Worm (Caenorhabditis elegans) whole organism, L1 larva: ENCODE data around the gene F59E12.9.

Experiments
- C04F5.9 ChIP-seq: sonication (generic microtip); optimal IDR thresholded peaks from 2 replicates; lab custom pipeline; 2016; ENCODE audit warnings: missing genetic modification characterization, missing compliant biosample characterization
- C34B4.2 ChIP-seq: sonication (generic microtip); optimal IDR thresholded peaks from 2 replicates; lab custom pipeline; 2017; ENCODE audit warnings: mild to moderate bottlenecking, missing genetic modification characterization, missing compliant biosample characterization
- Y116A8C.19 ChIP-seq: sonication (generic microtip); optimal IDR thresholded peaks from 2 replicates; lab custom pipeline; 2016; ENCODE audit warnings: missing compliant biosample characterization, missing genetic modification characterization, borderline replicate concordance
- alr-1 ChIP-seq: fragments of 200-800 bp; sonication (Bioruptor generic); optimal IDR thresholded peaks from 2 replicates; lab custom pipeline; 2018; ENCODE audit warnings: borderline replicate concordance, mild to moderate bottlenecking, missing genetic modification characterization, missing compliant biosample characterization
- aly-2 ChIP-seq: fragments of 150-350 bp; optimal IDR thresholded peaks from 2 replicates; lab custom pipeline; 2014; ENCODE audit warnings: missing biosample characterization, missing genetic modification characterization
- ceh-63 ChIP-seq: fragments of 200-800 bp; sonication (Bioruptor generic); optimal IDR thresholded peaks from 2 replicates; lab custom pipeline; 2018; ENCODE audit warnings: mild to moderate bottlenecking, missing genetic modification characterization, missing compliant biosample characterization
- ceh-82 ChIP-seq, 3 experiments: fragments of 150-350 bp in 1 of 3; sonication (generic microtip) in 2 of 3; optimal IDR thresholded peaks; 2 replicates each; lab custom pipeline; 2014 to 2017; ENCODE audit warnings: missing biosample characterization in 3 of 3, missing genetic modification characterization in 3 of 3
- ceh-90 ChIP-seq: sonication (generic microtip); optimal IDR thresholded peaks from 2 replicates; lab custom pipeline; 2016; ENCODE audit warnings: missing genetic modification characterization, missing compliant biosample characterization
- dpl-1 ChIP-seq, 3 experiments: fragments of 150-350 bp in 2 of 3; sonication (generic microtip) in 1 of 3; optimal IDR thresholded peaks; 2 replicates each; lab custom pipeline; 2014 to 2017; ENCODE audit warnings: missing biosample characterization in 3 of 3, missing genetic modification characterization in 3 of 3, missing genetic modification reagents in 3 of 3
- dsc-1 ChIP-seq: sonication (generic microtip); optimal IDR thresholded peaks from 2 replicates; lab custom pipeline; 2016; ENCODE audit warnings: mild to moderate bottlenecking, missing genetic modification characterization, missing compliant biosample characterization
- efl-1 ChIP-seq, 4 experiments: fragments of 150-350 bp; optimal IDR thresholded peaks in 3 of 4; peaks in 1 of 4; 1 replicate in 1 of 4; 2 replicates in 3 of 4; lab custom pipeline; 2014; ENCODE audit warnings: missing biosample characterization in 2 of 4, missing genetic modification characterization in 2 of 4, missing genetic modification reagents in 2 of 4
- efl-3 ChIP-seq: fragments of 200-800 bp; sonication (Bioruptor generic); optimal IDR thresholded peaks from 2 replicates; lab custom pipeline; 2018; ENCODE audit warnings: mild to moderate bottlenecking, missing genetic modification characterization, missing compliant biosample characterization
- egl-13 ChIP-seq: sonication (generic microtip); optimal IDR thresholded peaks from 2 replicates; lab custom pipeline; 2016; ENCODE audit warnings: missing genotype, missing genetic modification reagents, missing genetic modification characterization, missing compliant biosample characterization
- egl-27 ChIP-seq, 2 experiments: fragments of 150-350 bp in 1 of 2; sonication (generic microtip); optimal IDR thresholded peaks; 3 replicates each; lab custom pipeline; 2017 to 2018; ENCODE audit warnings: missing biosample characterization in 2 of 2, missing genetic modification characterization in 2 of 2, missing genetic modification reagents in 2 of 2
- elt-3 ChIP-seq, 6 experiments: fragments of 150-350 bp in 1 of 6; sonication (generic microtip); optimal IDR thresholded peaks; 2 replicates each; lab custom pipeline; 2017 to 2018; ENCODE audit warnings: missing biosample characterization in 6 of 6, missing genetic modification characterization in 6 of 6, inconsistent platforms in 1 of 6
- ets-5 ChIP-seq: fragments of 200-800 bp; sonication (Bioruptor generic); IDR thresholded peaks from 2 replicates; pipeline ENCODE4 v1.3.6; 2022; ENCODE audit warnings: missing genetic modification characterization, missing compliant biosample characterization
- fkh-8 ChIP-seq: sonication (generic microtip); optimal IDR thresholded peaks from 2 replicates; lab custom pipeline; 2016; ENCODE audit warnings: mild to moderate bottlenecking, missing genetic modification characterization, missing compliant biosample characterization
- fos-1 ChIP-seq: fragments of 150-350 bp; optimal IDR thresholded peaks from 2 replicates; lab custom pipeline; 2014; ENCODE audit warnings: missing biosample characterization, missing genetic modification characterization
- hlh-4 ChIP-seq: sonication (generic microtip); optimal IDR thresholded peaks from 2 replicates; lab custom pipeline; 2016; ENCODE audit warnings: mild to moderate bottlenecking, missing genetic modification characterization, missing compliant biosample characterization
- isw-1 ChIP-seq: fragments of 200-800 bp; sonication (Bioruptor generic); IDR thresholded peaks from 2 replicates; pipeline ENCODE4 v1.3.6; 2022; ENCODE audit warnings: missing genetic modification characterization, missing compliant biosample characterization
- jun-1 ChIP-seq: fragments of 150-350 bp; optimal IDR thresholded peaks from 2 replicates; lab custom pipeline; 2014; ENCODE audit warnings: missing biosample characterization, missing genetic modification reagents, missing genetic modification characterization
- lin-14 ChIP-seq: fragments of 200-800 bp; sonication (Bioruptor generic); optimal IDR thresholded peaks from 2 replicates; lab custom pipeline; 2018; ENCODE audit warnings: mild to moderate bottlenecking, missing genetic modification characterization, moderate library complexity, missing compliant biosample characterization
- lin-15B ChIP-seq: fragments of 150-350 bp; sonication (generic microtip); optimal IDR thresholded peaks from 3 replicates; lab custom pipeline; 2014; ENCODE audit warnings: missing biosample characterization, missing genetic modification characterization
- lin-35 ChIP-seq, 2 experiments: fragments of 150-350 bp; optimal IDR thresholded peaks; 2 replicates each; lab custom pipeline; 2014; ENCODE audit warnings: missing biosample characterization in 2 of 2, missing genetic modification characterization in 2 of 2, missing genetic modification reagents in 2 of 2
- lir-3 ChIP-seq: sonication (generic microtip); optimal IDR thresholded peaks from 2 replicates; lab custom pipeline; 2016; ENCODE audit warnings: mild to moderate bottlenecking, missing genetic modification characterization, moderate library complexity, missing compliant biosample characterization; ENCODE audit not compliant: poor library complexity
- mab-9 ChIP-seq: fragments of 200-800 bp; sonication (Bioruptor generic); IDR thresholded peaks from 2 replicates; pipeline ENCODE4 v1.3.6; 2022; ENCODE audit warnings: missing genetic modification reagents, missing genetic modification characterization, missing compliant biosample characterization
- mdl-1 ChIP-seq, 2 experiments: fragments of 150-350 bp; optimal IDR thresholded peaks; 2 replicates each; lab custom pipeline; 2014 to 2017; ENCODE audit warnings: missing biosample characterization in 2 of 2, missing genetic modification characterization in 2 of 2, inconsistent platforms in 1 of 2
- nhr-11 ChIP-seq: fragments of 150-350 bp; optimal IDR thresholded peaks from 2 replicates; lab custom pipeline; 2014; ENCODE audit warnings: missing biosample characterization, missing genetic modification characterization
- nhr-19 ChIP-seq: fragments of 200-800 bp; sonication (Bioruptor generic); conservative IDR thresholded peaks from 2 replicates; pipeline ENCODE4 v1.3.6; 2022; ENCODE audit warnings: missing genetic modification characterization, missing compliant biosample characterization
- nhr-20 ChIP-seq: sonication (generic microtip); optimal IDR thresholded peaks from 2 replicates; lab custom pipeline; 2016; ENCODE audit warnings: mild to moderate bottlenecking, missing genetic modification characterization, missing compliant biosample characterization
- nhr-237 ChIP-seq: fragments of 150-350 bp; optimal IDR thresholded peaks from 2 replicates; lab custom pipeline; 2014; ENCODE audit warnings: missing biosample characterization, missing genetic modification characterization
- nhr-28 ChIP-seq: fragments of 150-350 bp; optimal IDR thresholded peaks from 2 replicates; lab custom pipeline; 2014; ENCODE audit warnings: missing biosample characterization, missing genetic modification characterization
- nhr-71 ChIP-seq: sonication (generic microtip); optimal IDR thresholded peaks from 2 replicates; lab custom pipeline; 2016; ENCODE audit warnings: mild to moderate bottlenecking, missing genetic modification characterization, moderate library complexity, missing compliant biosample characterization
- nhr-77 ChIP-seq: fragments of 150-350 bp; optimal IDR thresholded peaks from 2 replicates; lab custom pipeline; 2014; ENCODE audit warnings: missing biosample characterization, missing genetic modification characterization
- nhr-84 ChIP-seq: sonication (generic microtip); optimal IDR thresholded peaks from 2 replicates; lab custom pipeline; 2017; ENCODE audit warnings: missing biosample characterization, missing genetic modification characterization
- nhr-85 ChIP-seq: sonication (generic microtip); peaks from one replicate; lab custom pipeline; 2016; ENCODE audit warnings: missing genetic modification characterization, inconsistent platforms, missing compliant biosample characterization
- nhr-90 ChIP-seq: sonication (generic microtip); optimal IDR thresholded peaks from 2 replicates; lab custom pipeline; 2016; ENCODE audit warnings: mild to moderate bottlenecking, missing genetic modification characterization, missing compliant biosample characterization; ENCODE audit not compliant: poor library complexity
- rnt-1 ChIP-seq: sonication (generic microtip); optimal IDR thresholded peaks from 2 replicates; lab custom pipeline; 2016; ENCODE audit warnings: mild to moderate bottlenecking, missing genetic modification characterization, moderate library complexity, missing compliant biosample characterization
- sptf-1 ChIP-seq: fragments of 150-350 bp; optimal IDR thresholded peaks from 2 replicates; lab custom pipeline; 2014; ENCODE audit warnings: missing biosample characterization, missing genetic modification characterization
- sup-37 ChIP-seq: fragments of 200-800 bp; sonication (Bioruptor generic); optimal IDR thresholded peaks from 2 replicates; lab custom pipeline; 2018; ENCODE audit warnings: mild to moderate bottlenecking, missing genetic modification characterization, missing compliant biosample characterization
- unc-130 ChIP-seq: fragments of 150-350 bp; optimal IDR thresholded peaks from 2 replicates; lab custom pipeline; 2017; ENCODE audit warnings: missing biosample characterization, missing genetic modification characterization, inconsistent platforms
- xbp-1 ChIP-seq: sonication (generic microtip); optimal IDR thresholded peaks from 2 replicates; lab custom pipeline; 2016; ENCODE audit warnings: missing genetic modification characterization, missing compliant biosample characterization
- zip-4 ChIP-seq: fragments of 200-800 bp; sonication (Bioruptor generic); optimal IDR thresholded peaks from 2 replicates; lab custom pipeline; 2018; ENCODE audit warnings: mild to moderate bottlenecking, missing genetic modification characterization, moderate library complexity, missing compliant biosample characterization
- ztf-4 ChIP-seq: fragments of 150-350 bp; optimal IDR thresholded peaks from 2 replicates; lab custom pipeline; 2014; ENCODE audit warnings: missing biosample characterization, missing genetic modification characterization

The F59E12.9 gene

ce11 chrII:5605538-5605945, 41.3 kb downstream of the F59E12.9 start (continued):
- peak; percentile 93 for TF ChIP-seq lin-14 (GFP tag; lab: Kevin White, UChicago)

- TF ChIP-seq fkh-8 (tag; lab: Kevin White, UChicago) (no peak), sptf-1 (tag; lab: Kevin White, UChicago) (no peak), nhr-237 (tag; lab: Kevin White, UChicago) (no peak), dsc-1 (tag; lab: Kevin White, UChicago) (no peak), mab-9 (no peak), sup-37 (GFP tag; lab: Kevin White, UChicago) (no peak), nhr-20 (tag; lab: Kevin White, UChicago) (peak; percentile 19), nhr-85 (tag; lab: Kevin White, UChicago) (peak; percentile 61), isw-1 (GFP tag; lab: Robert Waterston, UW) (no peak), ceh-82 (tag; optimal IDR thresholded peaks at IDR 0.05; lab: Kevin White, UChicago) (no peak), nhr-28 (tag; lab: Kevin White, UChicago) (no peak), fos-1 (tag; lab: Kevin White, UChicago) (no peak), aly-2 (no peak), efl-1 (optimal IDR thresholded peaks at IDR 0.05; lab: Kevin White, UChicago) (no peak), efl-1 (GFP tag; optimal IDR thresholded peaks at IDR 0.05 in 1 of 2; lab: Kevin White, UChicago) (peak in 1 of 2 experiments; percentile 68)
Measured at ce11 chrII:5604441-5604840, 42.4 kb downstream of the F59E12.9 start.

ce11 chrII:5603194-5603593, 43.6 kb downstream of the F59E12.9 start, which contains the start of gene C17G10.6:
Gene C17G10.6 (minus strand): TSS chrII:5603294.
- no peak for TF ChIP-seq nhr-237 (tag; lab: Kevin White, UChicago)
- no peak for TF ChIP-seq C04F5.9 (tag; lab: Kevin White, UChicago)
- TF ChIP-seq Y116A8C.19: no peak
- no peak for TF ChIP-seq ets-5 (GFP tag; lab: Robert Waterston, UW)
- TF ChIP-seq nhr-71: no peak
- no peak for TF ChIP-seq unc-130 (tag; lab: Kevin White, UChicago)
- TF ChIP-seq efl-3 (GFP tag; lab: Kevin White, UChicago): no peak
- TF ChIP-seq lin-15B: no peak
- TF ChIP-seq nhr-90: no peak
- TF ChIP-seq nhr-77 (tag; lab: Kevin White, UChicago): no peak

ce11 chrII:5599326-5600044, 47.4 kb downstream of the F59E12.9 start, which contains the start of gene C17G10.10:
Gene C17G10.10 (minus strand): TSS chrII:5599376.
- TF ChIP-seq lir-3 (tag; lab: Kevin White, UChicago): peak; percentile 28
- no peak for TF ChIP-seq mab-9
- TF ChIP-seq ceh-90 (tag; lab: Kevin White, UChicago): no peak
- TF ChIP-seq lin-14 (GFP tag; lab: Kevin White, UChicago): peak; percentile 82
- TF ChIP-seq egl-13: peak; percentile 6
- TF ChIP-seq ztf-4: peak; percentile 73
- peak; percentile 88 for TF ChIP-seq nhr-19 (GFP tag; lab: Robert Waterston, UW)
- no peak for TF ChIP-seq sptf-1 (tag; lab: Kevin White, UChicago)
- no peak for TF ChIP-seq ets-5 (GFP tag; lab: Robert Waterston, UW)
- peak; percentile 35 to 55 (median 40) for TF ChIP-seq dpl-1 (GFP tag; optimal IDR thresholded peaks at IDR 0.05; lab: Kevin White, UChicago)
- TF ChIP-seq unc-130 (tag; lab: Kevin White, UChicago): peak; percentile 60
- no peak for TF ChIP-seq hlh-4 (tag; lab: Kevin White, UChicago)
- TF ChIP-seq egl-27 (tag; optimal IDR thresholded peaks at IDR 0.05; lab: Kevin White, UChicago): no peak
- TF ChIP-seq elt-3 (tag; optimal IDR thresholded peaks at IDR 0.05; lab: Kevin White, UChicago): peak in 5 of 6 experiments; percentile 3 to 79 (median 48)
- TF ChIP-seq nhr-11: peak; percentile 35
- TF ChIP-seq mdl-1 (tag; optimal IDR thresholded peaks at IDR 0.05; lab: Kevin White, UChicago): peak in 1 of 2 experiments; percentile 82
- peak; percentile 34 to 76 for TF ChIP-seq lin-35 (GFP tag; optimal IDR thresholded peaks at IDR 0.05; lab: Kevin White, UChicago)
- no peak for TF ChIP-seq alr-1 (tag; lab: Kevin White, UChicago)
- TF ChIP-seq Y116A8C.19: no peak
- peak; percentile 89 for TF ChIP-seq nhr-71
- TF ChIP-seq zip-4 (GFP tag; lab: Kevin White, UChicago): peak; percentile 43
- TF ChIP-seq nhr-85 (tag; lab: Kevin White, UChicago): peak; percentile 92
- TF ChIP-seq jun-1 (tag; lab: Kevin White, UChicago): peak; percentile 56
- TF ChIP-seq C34B4.2 (tag; lab: Kevin White, UChicago): no peak
- TF ChIP-seq xbp-1 (tag; lab: Kevin White, UChicago): peak; percentile 63
- no peak for TF ChIP-seq nhr-84 (tag; lab: Kevin White, UChicago)
- no peak for TF ChIP-seq ceh-63
- peak; percentile 92 for TF ChIP-seq rnt-1
